Fruit fly (Drosophila melanogaster): ENCODE data around the gene CG6765.
A peak's percentile ranks its signal among the peaks of the same experiment; 100 is the strongest.

CG6765 gene

dm6 chr3L:8512428-8512827 is at the start of gene CG6765:
CG6765 (plus strand) TSS chr3L:8512767.
- no peak for TF ChIP-seq Crg-1 (GFP tag; optimal IDR thresholded peaks at IDR 0.05)
- no peak for TF ChIP-seq pad (GFP tag; optimal IDR thresholded peaks at IDR 0.05)
- no peak for TF ChIP-seq CG12768 (GFP tag; optimal IDR thresholded peaks at IDR 0.05)
- no peak for TF ChIP-seq Mnt (GFP tag; optimal IDR thresholded peaks at IDR 0.05)
- no peak for TF ChIP-seq cic (GFP tag; optimal IDR thresholded peaks at IDR 0.05)
- TF ChIP-seq cnc (optimal IDR thresholded peaks at IDR 0.05) = no peak
- TF ChIP-seq CG33017 (tag; optimal IDR thresholded peaks at IDR 0.05) = no peak

dm6 chr3L:8480944-8481343 is 31.6 kb upstream of the CG6765 start:
- TF ChIP-seq Hr96 (GFP tag; optimal IDR thresholded peaks at IDR 0.05) (no peak), CG7045 (GFP tag; optimal IDR thresholded peaks at IDR 0.05) (no peak), ovo (GFP tag; optimal IDR thresholded peaks at IDR 0.05) (no peak), CG5204 (GFP tag; optimal IDR thresholded peaks at IDR 0.05) (no peak), CG1620 (GFP tag; optimal IDR thresholded peaks at IDR 0.05) (no peak), kay (GFP tag; ENCODE audit: borderline replicate concordance) (no peak), Clk (GFP tag; optimal IDR thresholded peaks at IDR 0.05) (no peak), CG12768 (GFP tag; optimal IDR thresholded peaks at IDR 0.05) (no peak)

- TF ChIP-seq tj (GFP tag; optimal IDR thresholded peaks at IDR 0.05) (no peak), toe (GFP tag; optimal IDR thresholded peaks at IDR 0.05) (no peak), ovo (GFP tag; optimal IDR thresholded peaks at IDR 0.05) (no peak), CG12768 (GFP tag; optimal IDR thresholded peaks at IDR 0.05) (no peak), cic (GFP tag; optimal IDR thresholded peaks at IDR 0.05) (no peak), Hr96 (GFP tag; optimal IDR thresholded peaks at IDR 0.05) (no peak), CG1620 (GFP tag; optimal IDR thresholded peaks at IDR 0.05) (no peak), CG7045 (GFP tag; optimal IDR thresholded peaks at IDR 0.05) (no peak), CG14711 (tag; optimal IDR thresholded peaks at IDR 0.05) (peak; percentile 47), kay (GFP tag; ENCODE audit: borderline replicate concordance) (no peak), Clk (GFP tag; optimal IDR thresholded peaks at IDR 0.05) (no peak), CG7101 (tag; optimal IDR thresholded peaks at IDR 0.05) (peak; percentile 48), CG11617 (GFP tag; optimal IDR thresholded peaks at IDR 0.05) (peak; percentile 1), bab1 (GFP tag; optimal IDR thresholded peaks at IDR 0.05) (peak; percentile 40), CG5204 (GFP tag; optimal IDR thresholded peaks at IDR 0.05) (no peak), CG33017 (tag; optimal IDR thresholded peaks at IDR 0.05) (peak; percentile 12), pad (GFP tag; optimal IDR thresholded peaks at IDR 0.05) (no peak), Mnt (GFP tag; optimal IDR thresholded peaks at IDR 0.05) (peak; percentile 18), Crg-1 (GFP tag; optimal IDR thresholded peaks at IDR 0.05) (no peak), cnc (optimal IDR thresholded peaks at IDR 0.05) (no peak)
Measured at dm6 chr3L:8506975-8507441, 5.6 kb upstream of the CG6765 start, which contains the start of gene CG43163. CG43163 (minus strand) TSS chr3L:8507146.

- TF ChIP-seq toe (GFP tag; optimal IDR thresholded peaks at IDR 0.05) = no peak
- no peak for TF ChIP-seq CG1620 (GFP tag; optimal IDR thresholded peaks at IDR 0.05)
- TF ChIP-seq CG12768 (GFP tag; optimal IDR thresholded peaks at IDR 0.05) = no peak
- TF ChIP-seq CG11617 (GFP tag; optimal IDR thresholded peaks at IDR 0.05) = peak; percentile 25
- TF ChIP-seq bab1 (GFP tag; optimal IDR thresholded peaks at IDR 0.05) = peak; percentile 45
- TF ChIP-seq tj (GFP tag; optimal IDR thresholded peaks at IDR 0.05) = peak; percentile 13
- TF ChIP-seq cic (GFP tag; optimal IDR thresholded peaks at IDR 0.05) = no peak
- no peak for TF ChIP-seq cnc (optimal IDR thresholded peaks at IDR 0.05)
- no peak for TF ChIP-seq CG7045 (GFP tag; optimal IDR thresholded peaks at IDR 0.05)
- TF ChIP-seq CG14711 (tag; optimal IDR thresholded peaks at IDR 0.05) = peak; percentile 57
- TF ChIP-seq Mnt (GFP tag; optimal IDR thresholded peaks at IDR 0.05) = peak; percentile 76
- TF ChIP-seq Crg-1 (GFP tag; optimal IDR thresholded peaks at IDR 0.05) = no peak
- TF ChIP-seq ovo (GFP tag; optimal IDR thresholded peaks at IDR 0.05) = no peak
- TF ChIP-seq CG7101 (tag; optimal IDR thresholded peaks at IDR 0.05) = peak; percentile 35
- TF ChIP-seq Clk (GFP tag; optimal IDR thresholded peaks at IDR 0.05) = no peak
- TF ChIP-seq pad (GFP tag; optimal IDR thresholded peaks at IDR 0.05) = no peak
- TF ChIP-seq Hr96 (GFP tag; optimal IDR thresholded peaks at IDR 0.05) = no peak
- TF ChIP-seq kay (GFP tag; ENCODE audit: borderline replicate concordance) = no peak
- peak; percentile 13 for TF ChIP-seq CG33017 (tag; optimal IDR thresholded peaks at IDR 0.05)
- no peak for TF ChIP-seq CG5204 (GFP tag; optimal IDR thresholded peaks at IDR 0.05)
Measured at dm6 chr3L:8509567-8510109, 2.9 kb upstream of the CG6765 start, which contains the start of the genes ZC3H3 and Pus7. ZC3H3 (minus strand) TSS chr3L:8509763. Pus7 (plus strand) TSS chr3L:8510003.

- TF ChIP-seq Crg-1 (GFP tag; optimal IDR thresholded peaks at IDR 0.05) (no peak), pad (GFP tag; optimal IDR thresholded peaks at IDR 0.05) (no peak), kay (GFP tag; ENCODE audit: borderline replicate concordance) (no peak), CG11617 (GFP tag; optimal IDR thresholded peaks at IDR 0.05) (no peak), toe (GFP tag; optimal IDR thresholded peaks at IDR 0.05) (no peak), CG12768 (GFP tag; optimal IDR thresholded peaks at IDR 0.05) (no peak), Mnt (GFP tag; optimal IDR thresholded peaks at IDR 0.05) (no peak)
Measured at dm6 chr3L:8513258-8513657, 691 bp downstream of the CG6765 start.

- TF ChIP-seq CG12768 (GFP tag; optimal IDR thresholded peaks at IDR 0.05) = no peak
- TF ChIP-seq CG14711 (tag; optimal IDR thresholded peaks at IDR 0.05) = no peak
- no peak for TF ChIP-seq CG11617 (GFP tag; optimal IDR thresholded peaks at IDR 0.05)
- TF ChIP-seq Crg-1 (GFP tag; optimal IDR thresholded peaks at IDR 0.05) = no peak
- no peak for TF ChIP-seq ovo (GFP tag; optimal IDR thresholded peaks at IDR 0.05)
- TF ChIP-seq Mnt (GFP tag; optimal IDR thresholded peaks at IDR 0.05) = no peak
- TF ChIP-seq tj (GFP tag; optimal IDR thresholded peaks at IDR 0.05) = no peak
- no peak for TF ChIP-seq CG33017 (tag; optimal IDR thresholded peaks at IDR 0.05)
- no peak for TF ChIP-seq CG5204 (GFP tag; optimal IDR thresholded peaks at IDR 0.05)
- TF ChIP-seq cic (GFP tag; optimal IDR thresholded peaks at IDR 0.05) = no peak
- no peak for TF ChIP-seq Hr96 (GFP tag; optimal IDR thresholded peaks at IDR 0.05)
- no peak for TF ChIP-seq CG1620 (GFP tag; optimal IDR thresholded peaks at IDR 0.05)
Measured at dm6 chr3L:8514768-8515167, 2.2 kb downstream of the CG6765 start, which contains the start of gene CG6683. CG6683 (minus strand) TSS chr3L:8514921.

Data from whole organism, adult.